Worm (Caenorhabditis elegans): ENCODE results near the gene R11D1.3.

Gene R11D1.3

ce11 chrV:12714120-12714519 is 2.2 kb upstream of the R11D1.3 start, which contains the start of gene R11D1.4:
Gene R11D1.4 (minus strand): TSS chrV:12714220.
- no peak for TF ChIP-seq efl-3 (GFP tag; optimal IDR thresholded peaks at IDR 0.05)
- no peak for TF ChIP-seq fkh-8 (tag; optimal IDR thresholded peaks at IDR 0.05)
- TF ChIP-seq efl-1 (optimal IDR thresholded peaks at IDR 0.05), result no peak
- TF ChIP-seq efl-1 (GFP tag; optimal IDR thresholded peaks at IDR 0.05 in 1 of 2), result no peak
- TF ChIP-seq rnt-1 (tag; optimal IDR thresholded peaks at IDR 0.05), result no peak
- TF ChIP-seq lin-13 (GFP tag; optimal IDR thresholded peaks at IDR 0.05), result no peak

ce11 chrV:12708305-12708704 is 3.6 kb downstream of the R11D1.3 start, which contains the start of gene R11D1.2:
Gene R11D1.2 (plus strand): TSS chrV:12708605.
- TF ChIP-seq efl-1 (optimal IDR thresholded peaks at IDR 0.05) (no peak), efl-1 (GFP tag; optimal IDR thresholded peaks at IDR 0.05 in 1 of 2) (peak in 1 of 2 experiments; percentile 77), hlh-4 (tag; optimal IDR thresholded peaks at IDR 0.05) (no peak), ztf-11 (tag; optimal IDR thresholded peaks at IDR 0.05) (no peak), nhr-77 (tag; optimal IDR thresholded peaks at IDR 0.05) (no peak), ztf-4 (tag; optimal IDR thresholded peaks at IDR 0.05) (no peak), skn-1 (tag; optimal IDR thresholded peaks at IDR 0.05) (no peak), ceh-8 (GFP tag; optimal IDR thresholded peaks at IDR 0.05) (peak; percentile 1), unc-62 (GFP tag; optimal IDR thresholded peaks at IDR 0.05) (no peak), zag-1 (tag; optimal IDR thresholded peaks at IDR 0.05) (no peak), snpc-4 (tag; optimal IDR thresholded peaks at IDR 0.05) (no peak), mep-1 (tag; optimal IDR thresholded peaks at IDR 0.05) (no peak), grh-1 (GFP tag; IDR thresholded peaks at IDR 0.05) (no peak), blmp-1 (tag; optimal IDR thresholded peaks at IDR 0.05) (no peak), egl-27 (tag; optimal IDR thresholded peaks at IDR 0.05) (no peak), nhr-28 (tag; optimal IDR thresholded peaks at IDR 0.05) (no peak), aha-1 (tag; optimal IDR thresholded peaks at IDR 0.05) (no peak), nhr-76 (tag; optimal IDR thresholded peaks at IDR 0.05) (no peak), lin-13 (GFP tag; optimal IDR thresholded peaks at IDR 0.05) (no peak)

- TF ChIP-seq efl-1 (optimal IDR thresholded peaks at IDR 0.05) (no peak), efl-1 (GFP tag; optimal IDR thresholded peaks at IDR 0.05 in 1 of 2) (peak in 1 of 2 experiments; percentile 65), lin-39 (tag; optimal IDR thresholded peaks at IDR 0.05) (no peak)
These were observed 5.4 kb downstream of the R11D1.3 start for ce11 chrV:12706511-12706910.

ce11 chrV:12704077-12704476 is 7.8 kb downstream of the R11D1.3 start, which contains the start of gene R11D1.1:
Gene R11D1.1 (plus strand): TSS chrV:12704377.
- no peak for TF ChIP-seq unc-30 (tag; optimal IDR thresholded peaks at IDR 0.05)
- no peak for TF ChIP-seq alr-1 (tag; optimal IDR thresholded peaks at IDR 0.05; ENCODE audit: borderline replicate concordance)
- no peak for TF ChIP-seq mab-9 (GFP tag; IDR thresholded peaks at IDR 0.05)
- TF ChIP-seq nhr-19 (GFP tag; conservative IDR thresholded peaks at IDR 0.05), result no peak
- TF ChIP-seq nhr-237 (tag; optimal IDR thresholded peaks at IDR 0.05), result no peak
- no peak for TF ChIP-seq Y116A8C.19 (tag; optimal IDR thresholded peaks at IDR 0.05; ENCODE audit: borderline replicate concordance)
- TF ChIP-seq lin-39 (tag; optimal IDR thresholded peaks at IDR 0.05), result no peak
- no peak for TF ChIP-seq fkh-10 (GFP tag; optimal IDR thresholded peaks at IDR 0.05)
- TF ChIP-seq ama-1 (optimal IDR thresholded peaks at IDR 0.05), result no peak
- TF ChIP-seq ceh-63 (GFP tag; optimal IDR thresholded peaks at IDR 0.05), result no peak
- TF ChIP-seq mep-1 (tag; optimal IDR thresholded peaks at IDR 0.05), result no peak

ce11 chrV:12701613-12702012 is 10.3 kb downstream of the R11D1.3 start:
- TF ChIP-seq ceh-90 (tag; optimal IDR thresholded peaks at IDR 0.05) (no peak), ces-1 (GFP tag; optimal IDR thresholded peaks at IDR 0.05) (peak; percentile 42), lin-14 (GFP tag; optimal IDR thresholded peaks at IDR 0.05) (peak; percentile 73)
